Worm (Caenorhabditis elegans) whole organism, L1 larva: Measurements from ENCODE around the gene rde-4.

Source experiments
- F16B12.6 ChIP-seq: fragments of 150-350 bp; optimal IDR thresholded peaks from 2 replicates; lab custom pipeline; 2014; ENCODE audit warnings: missing biosample characterization, missing genetic modification characterization
- aha-1 ChIP-seq: fragments of 150-350 bp; optimal IDR thresholded peaks from 2 replicates; lab custom pipeline; 2014; ENCODE audit warnings: missing biosample characterization, missing genetic modification characterization
- alr-1 ChIP-seq: fragments of 200-800 bp; sonication (Bioruptor generic); optimal IDR thresholded peaks from 2 replicates; lab custom pipeline; 2018; ENCODE audit warnings: borderline replicate concordance, mild to moderate bottlenecking, missing genetic modification characterization, missing compliant biosample characterization
- ceh-8 ChIP-seq: fragments of 200-800 bp; sonication (Bioruptor generic); optimal IDR thresholded peaks from 2 replicates; lab custom pipeline; 2018; ENCODE audit warnings: mild to moderate bottlenecking, missing genetic modification characterization, moderate library complexity, missing compliant biosample characterization
- ceh-88 ChIP-seq: fragments of 200-800 bp; sonication (Bioruptor generic); IDR thresholded peaks from 2 replicates; pipeline ENCODE4 v1.3.6; 2022; ENCODE audit warnings: missing genetic modification characterization, missing compliant biosample characterization
- dpl-1 ChIP-seq, 3 experiments: fragments of 150-350 bp in 2 of 3; sonication (generic microtip) in 1 of 3; optimal IDR thresholded peaks; 2 replicates each; lab custom pipeline; 2014 to 2017; ENCODE audit warnings: missing biosample characterization in 3 of 3, missing genetic modification characterization in 3 of 3, missing genetic modification reagents in 3 of 3
- dsc-1 ChIP-seq: sonication (generic microtip); optimal IDR thresholded peaks from 2 replicates; lab custom pipeline; 2016; ENCODE audit warnings: mild to moderate bottlenecking, missing genetic modification characterization, missing compliant biosample characterization
- efl-1 ChIP-seq, 4 experiments: fragments of 150-350 bp; optimal IDR thresholded peaks in 3 of 4; peaks in 1 of 4; 1 replicate in 1 of 4; 2 replicates in 3 of 4; lab custom pipeline; 2014; ENCODE audit warnings: missing biosample characterization in 2 of 4, missing genetic modification characterization in 2 of 4, missing genetic modification reagents in 2 of 4
- egl-13 ChIP-seq: sonication (generic microtip); optimal IDR thresholded peaks from 2 replicates; lab custom pipeline; 2016; ENCODE audit warnings: missing genotype, missing genetic modification reagents, missing genetic modification characterization, missing compliant biosample characterization
- elt-2 ChIP-seq: sonication (generic microtip); optimal IDR thresholded peaks from 2 replicates; lab custom pipeline; 2016; ENCODE audit warnings: missing genetic modification characterization, mild to moderate bottlenecking, inconsistent platforms, missing compliant biosample characterization, missing genetic modification reagents
- ets-5 ChIP-seq: fragments of 200-800 bp; sonication (Bioruptor generic); IDR thresholded peaks from 2 replicates; pipeline ENCODE4 v1.3.6; 2022; ENCODE audit warnings: missing genetic modification characterization, missing compliant biosample characterization
- fos-1 ChIP-seq: fragments of 150-350 bp; optimal IDR thresholded peaks from 2 replicates; lab custom pipeline; 2014; ENCODE audit warnings: missing biosample characterization, missing genetic modification characterization
- hpl-2 ChIP-seq: fragments of 150-350 bp; optimal IDR thresholded peaks from 2 replicates; lab custom pipeline; 2014; ENCODE audit warnings: missing biosample characterization, missing genetic modification reagents, missing genetic modification characterization
- irx-1 ChIP-seq: sonication (generic microtip); optimal IDR thresholded peaks from 2 replicates; lab custom pipeline; 2016; ENCODE audit warnings: missing genetic modification characterization, missing compliant biosample characterization
- jun-1 ChIP-seq: fragments of 150-350 bp; optimal IDR thresholded peaks from 2 replicates; lab custom pipeline; 2014; ENCODE audit warnings: missing biosample characterization, missing genetic modification reagents, missing genetic modification characterization
- lin-13 ChIP-seq: fragments of 150-350 bp; optimal IDR thresholded peaks from 2 replicates; lab custom pipeline; 2014; ENCODE audit warnings: missing biosample characterization, missing genetic modification reagents, missing genetic modification characterization
- lin-14 ChIP-seq: fragments of 200-800 bp; sonication (Bioruptor generic); optimal IDR thresholded peaks from 2 replicates; lab custom pipeline; 2018; ENCODE audit warnings: mild to moderate bottlenecking, missing genetic modification characterization, moderate library complexity, missing compliant biosample characterization
- lin-35 ChIP-seq, 2 experiments: fragments of 150-350 bp; optimal IDR thresholded peaks; 2 replicates each; lab custom pipeline; 2014; ENCODE audit warnings: missing biosample characterization in 2 of 2, missing genetic modification characterization in 2 of 2, missing genetic modification reagents in 2 of 2
- lsy-2 ChIP-seq, 2 experiments: fragments of 150-350 bp; optimal IDR thresholded peaks; 2 replicates each; lab custom pipeline; 2014; ENCODE audit warnings: missing biosample characterization in 2 of 2, missing genetic modification characterization in 2 of 2
- mdl-1 ChIP-seq, 2 experiments: fragments of 150-350 bp; optimal IDR thresholded peaks; 2 replicates each; lab custom pipeline; 2014 to 2017; ENCODE audit warnings: missing biosample characterization in 2 of 2, missing genetic modification characterization in 2 of 2, inconsistent platforms in 1 of 2
- mep-1 ChIP-seq: fragments of 150-350 bp; optimal IDR thresholded peaks from 2 replicates; lab custom pipeline; 2014; ENCODE audit warnings: missing biosample characterization, missing genetic modification characterization
- nhr-19 ChIP-seq: fragments of 200-800 bp; sonication (Bioruptor generic); conservative IDR thresholded peaks from 2 replicates; pipeline ENCODE4 v1.3.6; 2022; ENCODE audit warnings: missing genetic modification characterization, missing compliant biosample characterization
- nhr-28 ChIP-seq: fragments of 150-350 bp; optimal IDR thresholded peaks from 2 replicates; lab custom pipeline; 2014; ENCODE audit warnings: missing biosample characterization, missing genetic modification characterization
- nhr-47 ChIP-seq: sonication (generic microtip); optimal IDR thresholded peaks from 2 replicates; lab custom pipeline; 2016; ENCODE audit warnings: mild to moderate bottlenecking, missing genetic modification characterization, moderate library complexity, missing compliant biosample characterization
- nhr-71 ChIP-seq: sonication (generic microtip); optimal IDR thresholded peaks from 2 replicates; lab custom pipeline; 2016; ENCODE audit warnings: mild to moderate bottlenecking, missing genetic modification characterization, moderate library complexity, missing compliant biosample characterization
- nhr-76 ChIP-seq: sonication (generic microtip); optimal IDR thresholded peaks from 2 replicates; lab custom pipeline; 2017; ENCODE audit warnings: missing biosample characterization, missing genetic modification characterization
- nhr-84 ChIP-seq: sonication (generic microtip); optimal IDR thresholded peaks from 2 replicates; lab custom pipeline; 2017; ENCODE audit warnings: missing biosample characterization, missing genetic modification characterization
- nhr-85 ChIP-seq: sonication (generic microtip); peaks from one replicate; lab custom pipeline; 2016; ENCODE audit warnings: missing genetic modification characterization, inconsistent platforms, missing compliant biosample characterization
- snpc-4 ChIP-seq: fragments of 150-350 bp; optimal IDR thresholded peaks from 2 replicates; lab custom pipeline; 2014; ENCODE audit warnings: missing biosample characterization, missing genetic modification characterization
- snu-23 ChIP-seq: sonication (generic microtip); optimal IDR thresholded peaks from 2 replicates; lab custom pipeline; 2016; ENCODE audit warnings: missing genetic modification characterization, missing compliant biosample characterization
- sox-4 ChIP-seq: sonication (generic microtip); optimal IDR thresholded peaks from 2 replicates; lab custom pipeline; 2016; ENCODE audit warnings: missing genetic modification characterization, missing compliant biosample characterization
- sptf-1 ChIP-seq: fragments of 150-350 bp; optimal IDR thresholded peaks from 2 replicates; lab custom pipeline; 2014; ENCODE audit warnings: missing biosample characterization, missing genetic modification characterization
- sup-37 ChIP-seq: fragments of 200-800 bp; sonication (Bioruptor generic); optimal IDR thresholded peaks from 2 replicates; lab custom pipeline; 2018; ENCODE audit warnings: mild to moderate bottlenecking, missing genetic modification characterization, missing compliant biosample characterization
- tbx-2 ChIP-seq: sonication (generic microtip); optimal IDR thresholded peaks from 2 replicates; lab custom pipeline; 2016; ENCODE audit warnings: missing genetic modification characterization, missing compliant biosample characterization
- tlp-1 ChIP-seq: fragments of 150-350 bp; optimal IDR thresholded peaks from 2 replicates; lab custom pipeline; 2014; ENCODE audit warnings: missing biosample characterization, missing genetic modification characterization
- unc-130 ChIP-seq: fragments of 150-350 bp; optimal IDR thresholded peaks from 2 replicates; lab custom pipeline; 2017; ENCODE audit warnings: missing biosample characterization, missing genetic modification characterization, inconsistent platforms
- unc-30 ChIP-seq: sonication (generic microtip); optimal IDR thresholded peaks from 2 replicates; lab custom pipeline; 2017; ENCODE audit warnings: missing biosample characterization, missing genetic modification characterization
- unc-86 ChIP-seq: sonication (generic microtip); optimal IDR thresholded peaks from 2 replicates; lab custom pipeline; 2016; ENCODE audit warnings: missing genetic modification characterization, missing compliant biosample characterization
- vab-15 ChIP-seq: sonication (generic microtip); optimal IDR thresholded peaks from 2 replicates; lab custom pipeline; 2017; ENCODE audit warnings: missing genotype, mild to moderate bottlenecking, missing genetic modification characterization, missing compliant biosample characterization
- xbp-1 ChIP-seq: sonication (generic microtip); optimal IDR thresholded peaks from 2 replicates; lab custom pipeline; 2016; ENCODE audit warnings: missing genetic modification characterization, missing compliant biosample characterization
- zag-1 ChIP-seq: fragments of 150-350 bp; optimal IDR thresholded peaks from 2 replicates; lab custom pipeline; 2014; ENCODE audit warnings: missing biosample characterization, missing genetic modification characterization
- zip-4 ChIP-seq: fragments of 200-800 bp; sonication (Bioruptor generic); optimal IDR thresholded peaks from 2 replicates; lab custom pipeline; 2018; ENCODE audit warnings: mild to moderate bottlenecking, missing genetic modification characterization, moderate library complexity, missing compliant biosample characterization
- ztf-11 ChIP-seq, 2 experiments: sonication (generic microtip); optimal IDR thresholded peaks; 2 replicates each; lab custom pipeline; 2016 to 2017; ENCODE audit warnings: missing genetic modification characterization in 2 of 2, missing biosample characterization in 1 of 2, missing compliant biosample characterization in 1 of 2
- ztf-4 ChIP-seq: fragments of 150-350 bp; optimal IDR thresholded peaks from 2 replicates; lab custom pipeline; 2014; ENCODE audit warnings: missing biosample characterization, missing genetic modification characterization

Gene rde-4

ce11 chrIII:10248441-10249137 is 30.1 kb upstream of the rde-4 start, which contains the start of the genes div-1 and cor-1 (continued):
- TF ChIP-seq nhr-71 (tag; lab: Kevin White, UChicago) (peak; percentile 57), nhr-47 (peak; percentile 57), snu-23 (GFP tag; lab: Kevin White, UChicago) (peak; percentile 32), lsy-2 (tag; optimal IDR thresholded peaks at IDR 0.05; lab: Kevin White, UChicago) (peak; percentile 20 to 75), unc-130 (tag; lab: Kevin White, UChicago) (no peak), ets-5 (no peak), ztf-4 (tag; lab: Kevin White, UChicago) (no peak), sptf-1 (tag; lab: Kevin White, UChicago) (no peak), mep-1 (tag; lab: Kevin White, UChicago) (peak; percentile 16), xbp-1 (tag; lab: Kevin White, UChicago) (peak; percentile 40), unc-30 (no peak), vab-15 (tag; lab: Kevin White, UChicago) (no peak), lin-35 (GFP tag; optimal IDR thresholded peaks at IDR 0.05; lab: Kevin White, UChicago) (peak; percentile 86 to 93), fos-1 (tag; lab: Kevin White, UChicago) (no peak), efl-1 (optimal IDR thresholded peaks at IDR 0.05; lab: Kevin White, UChicago) (peak; percentile 76 to 90), efl-1 (GFP tag; optimal IDR thresholded peaks at IDR 0.05 in 1 of 2; lab: Kevin White, UChicago) (peak; percentile 87 to 99), egl-13 (no peak), zag-1 (tag; lab: Kevin White, UChicago) (no peak), nhr-28 (no peak), mdl-1 (tag; optimal IDR thresholded peaks at IDR 0.05; lab: Kevin White, UChicago) (no peak), sup-37 (no peak), snpc-4 (tag; lab: Kevin White, UChicago) (peak; percentile 22), nhr-76 (tag; lab: Kevin White, UChicago) (no peak), jun-1 (no peak), ztf-11 (tag; optimal IDR thresholded peaks at IDR 0.05; lab: Kevin White, UChicago) (no peak), irx-1 (no peak), nhr-84 (tag; lab: Kevin White, UChicago) (no peak), aha-1 (tag; lab: Kevin White, UChicago) (no peak), alr-1 (tag; lab: Kevin White, UChicago) (no peak), tlp-1 (tag; lab: Kevin White, UChicago) (no peak), zip-4 (GFP tag; lab: Kevin White, UChicago) (no peak), F16B12.6 (tag; lab: Kevin White, UChicago) (peak; percentile 39), lin-14 (GFP tag; lab: Kevin White, UChicago) (peak; percentile 66), dsc-1 (tag; lab: Kevin White, UChicago) (peak; percentile 40), elt-2 (tag; lab: Kevin White, UChicago) (no peak), ceh-88 (GFP tag; lab: Robert Waterston, UW) (no peak), dpl-1 (GFP tag; optimal IDR thresholded peaks at IDR 0.05; lab: Kevin White, UChicago) (peak; percentile 73 to 89 (median 87)), nhr-85 (tag; lab: Kevin White, UChicago) (no peak), tbx-2 (tag; lab: Kevin White, UChicago) (peak; percentile 54), hpl-2 (GFP tag; lab: Kevin White, UChicago) (no peak), nhr-19 (peak; percentile 28), lin-13 (GFP tag; lab: Kevin White, UChicago) (peak; percentile 39)
- TF ChIP-seq, all 84 proteins: peak for 27

- no peak for TF ChIP-seq ceh-8 (GFP tag; lab: Kevin White, UChicago)
- TF ChIP-seq sox-4, result no peak
- TF ChIP-seq nhr-19, result no peak
- TF ChIP-seq nhr-85 (tag; lab: Kevin White, UChicago), result peak; percentile 56
- no peak for TF ChIP-seq unc-86 (tag; lab: Kevin White, UChicago)
Measured at ce11 chrIII:10244013-10244412, 25.6 kb upstream of the rde-4 start.
